Fruit fly (Drosophila melanogaster) whole organism, embryonic: ENCODE data around the gene CG5758.
A peak's percentile ranks its signal among the peaks of the same experiment; 100 is the strongest.

Experiments
- Antp ChIP-seq: fragments of 200-800 bp; sonication (Bioruptor generic); optimal IDR thresholded peaks from 3 replicates; lab custom pipeline; 2016; ENCODE audit warnings: missing biosample characterization, missing genetic modification characterization
- Bgb ChIP-seq: fragments of 200-800 bp; sonication (Bioruptor generic); IDR thresholded peaks from 2 replicates; pipeline ENCODE4 v1.3.6; 2022; ENCODE audit warnings: missing biosample characterization, missing genetic modification characterization; ENCODE audit not compliant: partially characterized antibody
- CG10979 ChIP-seq: fragments of 200-800 bp; sonication (Bioruptor generic); optimal IDR thresholded peaks from 2 replicates; lab custom pipeline; 2018; ENCODE audit warnings: missing biosample characterization, mild to moderate bottlenecking, missing genetic modification characterization, moderate library complexity
- CG13123 ChIP-seq: fragments of 200-800 bp; sonication (Bioruptor generic); optimal IDR thresholded peaks from 2 replicates; lab custom pipeline; 2016; ENCODE audit warnings: missing biosample characterization, missing genetic modification characterization
- CG1602 ChIP-seq: fragments of 200-800 bp; sonication (Bioruptor generic); optimal IDR thresholded peaks from 3 replicates; lab custom pipeline; 2016; ENCODE audit warnings: missing biosample characterization, missing genetic modification characterization
- CG17612 ChIP-seq: fragments of 200-800 bp; sonication (Bioruptor generic); IDR thresholded peaks from 2 replicates; pipeline ENCODE4 v1.3.6; 2022; ENCODE audit warnings: missing biosample characterization, missing genetic modification characterization
- CG1792 ChIP-seq: fragments of 200-800 bp; sonication (Bioruptor generic); optimal IDR thresholded peaks from 2 replicates; lab custom pipeline; 2016; ENCODE audit warnings: missing biosample characterization, missing genetic modification characterization
- CG18764 ChIP-seq: fragments of 200-800 bp; sonication (Bioruptor generic); optimal IDR thresholded peaks from 3 replicates; lab custom pipeline; 2016; ENCODE audit warnings: missing biosample characterization, missing genetic modification characterization
- CG2202 ChIP-seq: fragments of 200-800 bp; sonication (Bioruptor generic); optimal IDR thresholded peaks from 2 replicates; lab custom pipeline; 2018; ENCODE audit warnings: missing biosample characterization, mild to moderate bottlenecking, missing genetic modification characterization
- CG34224 ChIP-seq: fragments of 200-800 bp; sonication (Bioruptor generic); IDR thresholded peaks from 3 replicates; pipeline ENCODE4 v1.3.6; 2022; ENCODE audit warnings: missing biosample characterization, missing genetic modification characterization; ENCODE audit not compliant: partially characterized antibody
- CG34376 ChIP-seq: fragments of 200-800 bp; sonication (Bioruptor generic); optimal IDR thresholded peaks from 2 replicates; lab custom pipeline; 2018; ENCODE audit warnings: missing biosample characterization, mild to moderate bottlenecking, missing genetic modification characterization
- CG34422 ChIP-seq: fragments of 200-800 bp; sonication (Bioruptor generic); IDR thresholded peaks from 3 replicates; pipeline ENCODE4 v1.3.6; 2022; ENCODE audit warnings: missing biosample characterization, missing genetic modification characterization
- CG42726 ChIP-seq: fragments of 200-800 bp; sonication (Bioruptor generic); IDR thresholded peaks from 2 replicates; pipeline ENCODE4 v1.3.6; 2022; ENCODE audit warnings: missing biosample characterization, missing genetic modification characterization; ENCODE audit not compliant: partially characterized antibody
- CG43689 ChIP-seq: fragments of 200-800 bp; sonication (Bioruptor generic); IDR thresholded peaks from 2 replicates; pipeline ENCODE4 v1.3.6; 2022; ENCODE audit warnings: missing biosample characterization, missing genetic modification characterization
- CG4707 ChIP-seq: fragments of 200-800 bp; sonication (Bioruptor generic); optimal IDR thresholded peaks from 2 replicates; lab custom pipeline; 2018; ENCODE audit warnings: missing biosample characterization, mild to moderate bottlenecking, missing genetic modification characterization, moderate library complexity
- CG8089 ChIP-seq: fragments of 200-800 bp; sonication (Bioruptor generic); optimal IDR thresholded peaks from 3 replicates; lab custom pipeline; 2016; ENCODE audit warnings: missing biosample characterization, missing genetic modification characterization
- CG9817 ChIP-seq: fragments of 200-800 bp; sonication (Bioruptor generic); optimal IDR thresholded peaks from 2 replicates; lab custom pipeline; 2018; ENCODE audit warnings: missing biosample characterization, mild to moderate bottlenecking, missing genetic modification characterization, moderate library complexity
- Dad ChIP-seq: fragments of 200-800 bp; sonication (Bioruptor generic); optimal IDR thresholded peaks from 3 replicates; lab custom pipeline; 2016; ENCODE audit warnings: missing biosample characterization, missing genetic modification characterization
- Dref ChIP-seq: fragments of 200-800 bp; sonication (Bioruptor generic); IDR thresholded peaks from 2 replicates; pipeline ENCODE4 v1.3.6; 2022; ENCODE audit warnings: missing biosample characterization, missing genetic modification characterization
- ERR ChIP-seq: fragments of 200-800 bp; sonication (Bioruptor generic); optimal IDR thresholded peaks from 2 replicates; lab custom pipeline; 2016; ENCODE audit warnings: missing biosample characterization, missing genetic modification characterization
- Fer3 ChIP-seq: fragments of 200-800 bp; sonication (Bioruptor generic); optimal IDR thresholded peaks from 2 replicates; lab custom pipeline; 2018; ENCODE audit warnings: missing biosample characterization, mild to moderate bottlenecking, missing genetic modification characterization, moderate library complexity
- Gsc ChIP-seq: fragments of 200-800 bp; sonication (Bioruptor generic); IDR thresholded peaks from 2 replicates; pipeline ENCODE4 v1.3.6; 2022; ENCODE audit warnings: missing biosample characterization, missing genetic modification characterization
- Hr78 ChIP-seq, 2 experiments: fragments of 200-800 bp in 1 of 2; fragments of >200 bp in 1 of 2; sonication (Bioruptor generic) in 1 of 2; optimal IDR thresholded peaks; 2 replicates each; lab custom pipeline; 2017 to 2019; ENCODE audit warnings: missing biosample characterization in 2 of 2, missing genetic modification characterization in 2 of 2, mild to moderate bottlenecking in 1 of 2, moderate library complexity in 1 of 2
- Med ChIP-seq: fragments of 200-800 bp; sonication (Bioruptor generic); peaks from one replicate; lab custom pipeline; 2016; ENCODE audit warnings: missing biosample characterization, missing genetic modification characterization, mild to moderate bottlenecking, inconsistent platforms, moderate library complexity
- Mrtf ChIP-seq: fragments of 200-800 bp; sonication (Bioruptor generic); IDR thresholded peaks from 3 replicates; pipeline ENCODE4 v1.3.6; 2022; ENCODE audit warnings: missing biosample characterization, missing genetic modification characterization
- NC2β ChIP-seq: fragments of 200-800 bp; sonication (Bioruptor generic); optimal IDR thresholded peaks from 2 replicates; lab custom pipeline; 2016; ENCODE audit warnings: missing biosample characterization, missing genetic modification characterization
- NFAT ChIP-seq: fragments of 200-800 bp; sonication (Bioruptor generic); IDR thresholded peaks from 2 replicates; pipeline ENCODE4 v1.3.6; 2022; ENCODE audit warnings: missing biosample characterization, missing genetic modification characterization
- Nf-YC ChIP-seq: fragments of 200-800 bp; optimal IDR thresholded peaks from 3 replicates; lab custom pipeline; 2019; ENCODE audit warnings: missing biosample characterization, mild to moderate bottlenecking, missing genetic modification characterization, moderate library complexity
- Oaz ChIP-seq: fragments of 200-800 bp; sonication (Bioruptor generic); IDR thresholded peaks from 2 replicates; pipeline ENCODE4 v1.3.6; 2022; ENCODE audit warnings: missing biosample characterization, missing genetic modification characterization
- Rx ChIP-seq: fragments of 200-800 bp; sonication (Bioruptor generic); IDR thresholded peaks from 2 replicates; pipeline ENCODE4 v1.3.6; 2022; ENCODE audit warnings: missing biosample characterization, missing genetic modification characterization
- Side ChIP-seq: fragments of 200-800 bp; sonication (Bioruptor generic); optimal IDR thresholded peaks from 2 replicates; lab custom pipeline; 2016; ENCODE audit warnings: missing biosample characterization, missing genetic modification characterization
- bab2 ChIP-seq: fragments of 200-800 bp; sonication (Bioruptor generic); optimal IDR thresholded peaks from 2 replicates; lab custom pipeline; 2016; ENCODE audit warnings: missing biosample characterization, missing genetic modification characterization
- bowl ChIP-seq: fragments of 200-800 bp; sonication (Bioruptor generic); IDR thresholded peaks from 2 replicates; pipeline ENCODE4 v1.3.6; 2022; ENCODE audit warnings: missing biosample characterization, missing genetic modification characterization
- chn ChIP-seq: fragments of 200-800 bp; sonication (Bioruptor generic); optimal IDR thresholded peaks from 2 replicates; lab custom pipeline; 2016; ENCODE audit warnings: missing biosample characterization, missing genetic modification characterization
- corto ChIP-seq: fragments of 200-800 bp; sonication (Bioruptor generic); optimal IDR thresholded peaks from 2 replicates; lab custom pipeline; 2016; ENCODE audit warnings: missing biosample characterization, mild to moderate bottlenecking, missing genetic modification characterization, moderate library complexity
- fd96Cb ChIP-seq: fragments of 200-800 bp; sonication (Bioruptor generic); optimal IDR thresholded peaks from 2 replicates; lab custom pipeline; 2018; ENCODE audit warnings: missing biosample characterization, mild to moderate bottlenecking, missing genetic modification characterization, moderate library complexity
- gce ChIP-seq: fragments of 200-800 bp; sonication (Bioruptor generic); IDR thresholded peaks from 3 replicates; pipeline ENCODE4 v1.3.6; 2022; ENCODE audit warnings: missing biosample characterization, missing genetic modification characterization
- lilli ChIP-seq: fragments of 200-800 bp; sonication (Bioruptor generic); optimal IDR thresholded peaks from 3 replicates; lab custom pipeline; 2016; ENCODE audit warnings: missing biosample characterization, missing genetic modification characterization
- luna ChIP-seq: fragments of 200-800 bp; sonication (Bioruptor generic); optimal IDR thresholded peaks from 2 replicates; lab custom pipeline; 2016; ENCODE audit warnings: missing biosample characterization, missing genetic modification characterization
- onecut ChIP-seq: fragments of 200-800 bp; sonication (Bioruptor generic); IDR thresholded peaks from 2 replicates; pipeline ENCODE4 v1.3.6; 2022; ENCODE audit warnings: missing biosample characterization, missing genetic modification characterization
- peb ChIP-seq: fragments of 200-800 bp; sonication (Bioruptor generic); IDR thresholded peaks from 2 replicates; pipeline ENCODE4 v1.3.6; 2022; ENCODE audit warnings: missing biosample characterization, missing genetic modification characterization
- pfk ChIP-seq: fragments of 200-800 bp; sonication (Bioruptor generic); optimal IDR thresholded peaks from 2 replicates; lab custom pipeline; 2018; ENCODE audit warnings: missing biosample characterization, mild to moderate bottlenecking, missing genetic modification characterization, moderate library complexity
- pita ChIP-seq: fragments of 200-800 bp; sonication (Bioruptor generic); optimal IDR thresholded peaks from 2 replicates; lab custom pipeline; 2017; ENCODE audit warnings: missing biosample characterization, mild to moderate bottlenecking, missing genetic modification characterization
- ro ChIP-seq: fragments of 200-800 bp; sonication (Bioruptor generic); IDR thresholded peaks from 2 replicates; pipeline ENCODE4 v1.3.6; 2022; ENCODE audit warnings: missing biosample characterization, missing genetic modification characterization
- run ChIP-seq: fragments of 200-800 bp; sonication (Bioruptor generic); optimal IDR thresholded peaks from 3 replicates; lab custom pipeline; 2018; ENCODE audit warnings: missing biosample characterization, mild to moderate bottlenecking, missing genetic modification characterization
- sd ChIP-seq: fragments of 200-800 bp; sonication (Bioruptor generic); optimal IDR thresholded peaks from 3 replicates; lab custom pipeline; 2018; ENCODE audit warnings: missing biosample characterization, mild to moderate bottlenecking, missing genetic modification characterization, moderate library complexity
- seq ChIP-seq: fragments of 200-800 bp; sonication (Bioruptor generic); IDR thresholded peaks from 2 replicates; pipeline ENCODE4 v1.3.6; 2022; ENCODE audit warnings: missing biosample characterization, missing genetic modification characterization
- slbo ChIP-seq: fragments of 200-800 bp; sonication (Bioruptor generic); IDR thresholded peaks from 2 replicates; pipeline ENCODE4 v1.3.6; 2022; ENCODE audit warnings: missing biosample characterization, missing genetic modification characterization
- ssp ChIP-seq: fragments of 200-800 bp; sonication (Bioruptor generic); IDR thresholded peaks from 2 replicates; pipeline ENCODE4 v1.3.6; 2022; ENCODE audit warnings: missing biosample characterization, missing genetic modification characterization
- toy ChIP-seq: fragments of 200-800 bp; sonication (Bioruptor generic); IDR thresholded peaks from 2 replicates; pipeline ENCODE4 v1.3.6; 2022; ENCODE audit warnings: missing biosample characterization, missing genetic modification characterization

CG5758 gene

DNA sequence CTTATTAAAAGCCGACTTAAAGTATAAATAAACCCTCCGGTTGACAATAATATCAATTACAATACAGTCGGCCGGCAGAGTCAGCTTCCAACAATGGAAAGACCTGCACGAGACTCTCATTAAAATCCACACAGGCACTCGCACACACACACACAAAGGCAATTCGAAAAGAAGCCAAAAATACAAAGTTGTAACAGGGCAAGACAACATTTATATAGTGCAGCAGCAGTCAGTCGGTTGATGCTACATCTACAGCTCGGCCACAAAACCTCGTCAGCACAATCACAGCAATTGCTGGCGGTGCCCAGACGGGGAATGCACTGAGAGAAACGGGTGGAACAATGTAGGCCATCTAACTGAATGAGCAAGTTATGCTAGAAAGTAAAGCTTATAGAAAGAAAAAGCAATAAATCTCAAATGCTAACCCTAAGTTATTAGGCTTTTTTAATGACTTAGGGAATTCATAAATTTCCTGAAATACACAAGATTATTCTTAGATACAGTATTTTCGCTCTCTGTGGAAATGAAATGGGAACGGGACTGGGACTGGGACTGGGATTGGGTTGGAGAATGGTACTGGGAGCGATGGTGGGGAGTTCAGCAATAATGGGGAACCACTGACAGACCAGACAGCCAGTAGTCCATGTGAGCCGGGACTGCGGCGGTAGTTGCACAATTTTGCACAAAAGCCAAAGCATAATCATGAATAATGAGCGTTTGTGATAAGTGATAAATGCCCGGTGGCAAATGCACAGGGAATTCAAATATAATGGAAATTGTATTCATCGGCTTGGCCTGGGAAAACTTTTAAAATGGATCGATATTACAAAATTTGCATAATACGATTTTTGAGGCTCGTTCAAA, 1.8 kb downstream of the CG5758 start (continued):
- TF ChIP-seq CG34224, result no peak
- peak; percentile 29 for TF ChIP-seq Side
- 0 out of 3 replicates have a peak, but pooled peaks have one; percentile 28 for TF ChIP-seq Mrtf (GFP tag; lab: Robert Waterston, UW)
- peak; percentile 5; the same call in 1 of the 2 replicates for TF ChIP-seq Rx (GFP tag; lab: Robert Waterston, UW)
- TF ChIP-seq Med (GFP tag; lab: Kevin White, UChicago), result peak; percentile 92
- TF ChIP-seq lilli (GFP tag; lab: Kevin White, UChicago), result peak; percentile 51
- 0 out of 2 replicates have a peak, but pooled peaks have one; percentile 20 for TF ChIP-seq ssp (GFP tag; lab: Robert Waterston, UW)
- TF ChIP-seq Oaz (GFP tag; lab: Robert Waterston, UW), result no peak
- no peak for TF ChIP-seq CG43689 (GFP tag; lab: Robert Waterston, UW)
- no peak for TF ChIP-seq CG8089 (GFP tag; lab: Kevin White, UChicago)
- no peak for TF ChIP-seq Nf-YC (tag; lab: Kevin White, UChicago)
- peak; percentile 20 for TF ChIP-seq bab2 (GFP tag; lab: Kevin White, UChicago)
- no peak for TF ChIP-seq ro (GFP tag; lab: Robert Waterston, UW)
- no peak for TF ChIP-seq Bgb (GFP tag; lab: Robert Waterston, UW)
- TF ChIP-seq peb (GFP tag; lab: Robert Waterston, UW), result no peak
- peak; percentile 26 for TF ChIP-seq CG1602 (GFP tag; lab: Kevin White, UChicago)
- TF ChIP-seq CG1792 (GFP tag; lab: Kevin White, UChicago), result peak; percentile 40
- no peak for TF ChIP-seq CG42726 (GFP tag; lab: Robert Waterston, UW)
- TF ChIP-seq CG2202 (tag; lab: Kevin White, UChicago), result no peak
- no peak for TF ChIP-seq sd (tag; lab: Kevin White, UChicago)
- TF ChIP-seq Fer3 (tag; lab: Kevin White, UChicago), result peak; percentile 19
- TF ChIP-seq Dad (GFP tag; lab: Kevin White, UChicago), result peak; percentile 16
- TF ChIP-seq seq (GFP tag; lab: Robert Waterston, UW), result peak; percentile 42; the same call in 1 of the 2 replicates
- TF ChIP-seq fd96Cb, result peak; percentile 44
- no peak for TF ChIP-seq pfk (GFP tag; lab: Kevin White, UChicago)
- no peak for TF ChIP-seq ERR (GFP tag; lab: Kevin White, UChicago)
- TF ChIP-seq corto, result peak; percentile 78
- peak; percentile 6 for TF ChIP-seq NC2β (GFP tag; lab: Kevin White, UChicago)
- no peak for TF ChIP-seq onecut (GFP tag; lab: Robert Waterston, UW)
- TF ChIP-seq CG4707 (GFP tag; lab: Kevin White, UChicago), result no peak
- TF ChIP-seq chn (GFP tag; lab: Kevin White, UChicago), result peak; percentile 41
- no peak for TF ChIP-seq toy (GFP tag; lab: Robert Waterston, UW)
- TF ChIP-seq Dref (GFP tag; lab: Robert Waterston, UW), result no peak
- no peak for TF ChIP-seq bowl (GFP tag; lab: Robert Waterston, UW)
- TF ChIP-seq CG34422 (GFP tag; lab: Robert Waterston, UW), result no peak
- TF ChIP-seq CG9817 (tag; lab: Kevin White, UChicago), result peak; percentile 13
- TF ChIP-seq Gsc (GFP tag; lab: Robert Waterston, UW), result no peak
- TF ChIP-seq luna (GFP tag; lab: Kevin White, UChicago), result no peak
- no peak for TF ChIP-seq Hr78 (GFP tag; optimal IDR thresholded peaks at IDR 0.05; lab: Kevin White, UChicago)
- no peak for TF ChIP-seq gce (GFP tag; lab: Robert Waterston, UW)
- no peak for TF ChIP-seq CG17612 (GFP tag; lab: Robert Waterston, UW)
- no peak for TF ChIP-seq CG13123 (GFP tag; lab: Kevin White, UChicago)
- TF ChIP-seq CG34376, result no peak
- TF ChIP-seq pita, result no peak
- no peak for TF ChIP-seq run (tag; lab: Kevin White, UChicago)
- TF ChIP-seq NFAT, result 0 out of 2 replicates have a peak, but pooled peaks have one; percentile 11
- TF ChIP-seq slbo, result peak; percentile 56
- TF ChIP-seq Antp (GFP tag; lab: Kevin White, UChicago), result peak; percentile 61
- TF ChIP-seq CG18764 (GFP tag; lab: Kevin White, UChicago), result peak; percentile 3
- TF ChIP-seq CG10979 (tag; lab: Kevin White, UChicago), result no peak
